Worm (Caenorhabditis elegans) whole organism, L1 larva: Measurements from ENCODE around the gene Y43F8B.11.

Experiments
- ama-1 ChIP-seq: fragments of 150-350 bp; optimal IDR thresholded peaks from 2 replicates; lab custom pipeline; 2014
- ceh-8 ChIP-seq: fragments of 200-800 bp; sonication (Bioruptor generic); optimal IDR thresholded peaks from 2 replicates; lab custom pipeline; 2018; ENCODE audit warnings: mild to moderate bottlenecking, missing genetic modification characterization, moderate library complexity, missing compliant biosample characterization
- dpl-1 ChIP-seq, 3 experiments: fragments of 150-350 bp in 2 of 3; sonication (generic microtip) in 1 of 3; optimal IDR thresholded peaks; 2 replicates each; lab custom pipeline; 2014 to 2017; ENCODE audit warnings: missing biosample characterization in 3 of 3, missing genetic modification characterization in 3 of 3, missing genetic modification reagents in 3 of 3
- efl-1 ChIP-seq, 4 experiments: fragments of 150-350 bp; optimal IDR thresholded peaks in 3 of 4; peaks in 1 of 4; 1 replicate in 1 of 4; 2 replicates in 3 of 4; lab custom pipeline; 2014; ENCODE audit warnings: missing biosample characterization in 2 of 4, missing genetic modification characterization in 2 of 4, missing genetic modification reagents in 2 of 4
- elt-2 ChIP-seq: sonication (generic microtip); optimal IDR thresholded peaks from 2 replicates; lab custom pipeline; 2016; ENCODE audit warnings: missing genetic modification characterization, mild to moderate bottlenecking, inconsistent platforms, missing compliant biosample characterization, missing genetic modification reagents
- fkh-8 ChIP-seq: sonication (generic microtip); optimal IDR thresholded peaks from 2 replicates; lab custom pipeline; 2016; ENCODE audit warnings: mild to moderate bottlenecking, missing genetic modification characterization, missing compliant biosample characterization
- lin-15B ChIP-seq: fragments of 150-350 bp; sonication (generic microtip); optimal IDR thresholded peaks from 3 replicates; lab custom pipeline; 2014; ENCODE audit warnings: missing biosample characterization, missing genetic modification characterization
- mdl-1 ChIP-seq, 2 experiments: fragments of 150-350 bp; optimal IDR thresholded peaks; 2 replicates each; lab custom pipeline; 2014 to 2017; ENCODE audit warnings: missing biosample characterization in 2 of 2, missing genetic modification characterization in 2 of 2, inconsistent platforms in 1 of 2
- mep-1 ChIP-seq: fragments of 150-350 bp; optimal IDR thresholded peaks from 2 replicates; lab custom pipeline; 2014; ENCODE audit warnings: missing biosample characterization, missing genetic modification characterization
- pag-3 ChIP-seq: sonication (generic microtip); optimal IDR thresholded peaks from 2 replicates; lab custom pipeline; 2017; ENCODE audit warnings: missing genetic modification characterization, mild to moderate bottlenecking, missing compliant biosample characterization, antibody characterized with exemption, borderline replicate concordance; ENCODE audit not compliant: insufficient read depth
- xbp-1 ChIP-seq: sonication (generic microtip); optimal IDR thresholded peaks from 2 replicates; lab custom pipeline; 2016; ENCODE audit warnings: missing genetic modification characterization, missing compliant biosample characterization
- ztf-11 ChIP-seq, 2 experiments: sonication (generic microtip); optimal IDR thresholded peaks; 2 replicates each; lab custom pipeline; 2016 to 2017; ENCODE audit warnings: missing genetic modification characterization in 2 of 2, missing biosample characterization in 1 of 2, missing compliant biosample characterization in 1 of 2

- TF ChIP-seq pag-3 (tag; lab: Kevin White, UChicago) (no peak), xbp-1 (no peak), dpl-1 (GFP tag; optimal IDR thresholded peaks at IDR 0.05; lab: Kevin White, UChicago) (no peak), ama-1 (lab: Kevin White, UChicago) (no peak), ceh-8 (GFP tag; lab: Kevin White, UChicago) (no peak), elt-2 (tag; lab: Kevin White, UChicago) (no peak), fkh-8 (tag; lab: Kevin White, UChicago) (no peak), efl-1 (optimal IDR thresholded peaks at IDR 0.05; lab: Kevin White, UChicago) (no peak), efl-1 (GFP tag; optimal IDR thresholded peaks at IDR 0.05 in 1 of 2; lab: Kevin White, UChicago) (no peak), ztf-11 (tag; optimal IDR thresholded peaks at IDR 0.05; lab: Kevin White, UChicago) (no peak), lin-15B (no peak), mep-1 (tag; lab: Kevin White, UChicago) (no peak), mdl-1 (tag; optimal IDR thresholded peaks at IDR 0.05; lab: Kevin White, UChicago) (no peak)
These were observed 32.2 kb downstream of the Y43F8B.11 start, which contains the start of gene Y43F8B.3 for ce11 chrV:19502579-19503151.
